Worm (Caenorhabditis elegans): ENCODE measurements around the gene srh-296.

Gene srh-296

DNA sequence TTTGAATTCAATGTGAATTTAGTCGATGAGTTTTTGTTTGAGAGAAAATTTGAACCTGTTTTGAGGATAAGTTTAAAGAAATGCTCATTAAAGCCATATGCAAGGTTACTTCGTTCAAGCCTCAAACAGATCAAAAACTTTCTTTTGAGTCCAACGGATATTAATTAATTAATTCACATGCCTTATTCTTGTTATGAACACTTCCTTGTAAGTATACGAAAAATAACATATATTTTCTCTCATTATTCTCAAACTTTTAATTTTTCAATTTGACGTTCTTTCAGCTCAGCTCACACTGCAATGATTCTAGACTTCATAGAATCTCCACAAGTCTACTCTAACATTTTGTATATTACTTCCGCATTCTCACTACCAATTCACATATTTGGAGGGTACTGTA is 18.2 kb downstream of the srh-296 start, which contains the start of gene srh-304:
Gene srh-304, plus strand, starts transcription at position 301 of the 400 bp plus-strand sequence.
- TF ChIP-seq grh-1 (GFP tag; IDR thresholded peaks at IDR 0.05), result no peak
- TF ChIP-seq hlh-4 (tag; optimal IDR thresholded peaks at IDR 0.05), result no peak
- TF ChIP-seq C16A3.4 (tag; optimal IDR thresholded peaks at IDR 0.05), result no peak
- TF ChIP-seq ama-1 (optimal IDR thresholded peaks at IDR 0.05), result no peak
- no peak for TF ChIP-seq ztf-11 (tag; optimal IDR thresholded peaks at IDR 0.05)
- no peak for TF ChIP-seq nhr-90 (tag; optimal IDR thresholded peaks at IDR 0.05; ENCODE audit: poor library complexity)
- TF ChIP-seq skn-1 (tag; optimal IDR thresholded peaks at IDR 0.05), result no peak
- TF ChIP-seq ceh-82 (tag; optimal IDR thresholded peaks at IDR 0.05), result no peak
- TF ChIP-seq aly-2 (tag; optimal IDR thresholded peaks at IDR 0.05), result no peak
- TF ChIP-seq pqm-1 (tag; optimal IDR thresholded peaks at IDR 0.05), result no peak

DNA sequence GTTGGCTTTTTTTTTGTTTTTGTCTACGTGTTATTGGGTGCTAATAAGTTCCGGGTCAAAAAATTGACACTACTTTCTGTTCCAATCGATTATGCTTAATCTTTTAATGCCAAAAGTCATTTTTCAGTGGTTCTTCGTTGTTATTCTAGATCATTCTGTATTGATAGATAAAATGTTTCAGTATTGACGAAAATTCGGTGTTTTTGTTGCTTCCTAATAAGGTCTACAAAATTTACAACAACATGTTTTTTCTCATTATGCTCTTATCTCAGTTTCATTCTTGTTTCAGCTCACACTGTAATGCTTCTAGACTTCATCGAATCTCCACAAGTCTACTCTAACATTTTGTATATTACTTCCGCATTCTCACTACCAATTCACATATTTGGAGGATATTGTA is 21.2 kb downstream of the srh-296 start, which contains the start of gene srh-303:
Gene srh-303, plus strand, starts transcription at position 301 of the 400 bp plus-strand sequence.
- TF ChIP-seq blmp-1 (tag; optimal IDR thresholded peaks at IDR 0.05) (no peak), unc-30 (tag; optimal IDR thresholded peaks at IDR 0.05) (no peak), efl-3 (GFP tag; optimal IDR thresholded peaks at IDR 0.05) (no peak), nhr-28 (tag; optimal IDR thresholded peaks at IDR 0.05) (no peak), zag-1 (tag; optimal IDR thresholded peaks at IDR 0.05) (no peak), nhr-84 (tag; optimal IDR thresholded peaks at IDR 0.05) (no peak), ceh-8 (GFP tag; optimal IDR thresholded peaks at IDR 0.05) (no peak), nhr-85 (tag) (no peak), nhr-77 (tag; optimal IDR thresholded peaks at IDR 0.05) (no peak), nhr-12 (tag; optimal IDR thresholded peaks at IDR 0.05) (no peak), nhr-237 (tag; optimal IDR thresholded peaks at IDR 0.05) (no peak), mab-9 (GFP tag; IDR thresholded peaks at IDR 0.05) (no peak), skn-1 (tag; optimal IDR thresholded peaks at IDR 0.05) (no peak), dsc-1 (tag; optimal IDR thresholded peaks at IDR 0.05) (no peak), ama-1 (optimal IDR thresholded peaks at IDR 0.05) (no peak), pax-3 (tag; optimal IDR thresholded peaks at IDR 0.05) (no peak), swsn-7 (tag; optimal IDR thresholded peaks at IDR 0.05) (no peak), mep-1 (tag; optimal IDR thresholded peaks at IDR 0.05) (no peak), isw-1 (GFP tag; IDR thresholded peaks at IDR 0.05) (no peak), egl-13 (tag; optimal IDR thresholded peaks at IDR 0.05) (no peak)

DNA sequence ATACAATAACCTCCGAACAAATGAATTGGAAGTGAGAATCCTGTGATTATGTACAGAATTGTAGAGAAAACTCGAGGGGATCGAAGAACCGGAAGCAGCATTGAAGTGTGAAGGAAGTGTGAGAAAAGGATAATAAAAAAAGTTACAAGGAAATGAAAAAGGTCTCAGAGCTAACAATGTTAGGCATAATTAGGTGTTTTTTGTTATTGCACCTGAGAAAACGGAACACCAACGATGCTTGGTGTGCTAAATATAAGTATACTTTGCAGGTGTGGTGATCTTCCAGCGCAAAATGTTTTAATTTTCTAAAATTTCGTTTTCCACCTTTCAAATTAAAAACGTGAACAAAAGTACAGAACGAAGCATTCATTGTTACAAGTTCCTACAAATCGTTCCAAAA is 34.0 kb downstream of the srh-296 start, which contains the start of gene srh-286:
Gene srh-286, minus strand, starts transcription at position 101 of the 400 bp plus-strand sequence.
- TF ChIP-seq unc-30 (tag; optimal IDR thresholded peaks at IDR 0.05), result no peak
- no peak for TF ChIP-seq jun-1 (tag; optimal IDR thresholded peaks at IDR 0.05)
- no peak for TF ChIP-seq hpl-2 (GFP tag; optimal IDR thresholded peaks at IDR 0.05)
- TF ChIP-seq alr-1 (tag; optimal IDR thresholded peaks at IDR 0.05; ENCODE audit: borderline replicate concordance), result no peak
- no peak for TF ChIP-seq nhr-28 (tag; optimal IDR thresholded peaks at IDR 0.05)
- TF ChIP-seq dpl-1 (GFP tag; optimal IDR thresholded peaks at IDR 0.05), result no peak
- TF ChIP-seq zag-1 (tag; optimal IDR thresholded peaks at IDR 0.05), result no peak
- TF ChIP-seq tlp-1 (tag; optimal IDR thresholded peaks at IDR 0.05), result no peak
- no peak for TF ChIP-seq pag-3 (tag; optimal IDR thresholded peaks at IDR 0.05; ENCODE audit: borderline replicate concordance, insufficient read depth)
- TF ChIP-seq ceh-90 (tag; optimal IDR thresholded peaks at IDR 0.05), result no peak
- TF ChIP-seq sup-37 (GFP tag; optimal IDR thresholded peaks at IDR 0.05), result no peak
- TF ChIP-seq skn-1 (tag; optimal IDR thresholded peaks at IDR 0.05), result no peak
- no peak for TF ChIP-seq ceh-82 (tag; optimal IDR thresholded peaks at IDR 0.05)
- TF ChIP-seq mdl-1 (tag; optimal IDR thresholded peaks at IDR 0.05), result no peak
- TF ChIP-seq C04F5.9 (tag; optimal IDR thresholded peaks at IDR 0.05), result no peak
- TF ChIP-seq blmp-1 (tag; optimal IDR thresholded peaks at IDR 0.05), result no peak
- no peak for TF ChIP-seq mab-9 (GFP tag; IDR thresholded peaks at IDR 0.05)
